Fruit fly (Drosophila melanogaster) whole organism, embryonic: Measurements from ENCODE around the gene Kr-h1.
A peak's percentile ranks its signal among the peaks of the same experiment; 100 is the strongest.

Source experiments
- Blimp-1 ChIP-seq: fragments of 200-800 bp; sonication (Bioruptor generic); optimal IDR thresholded peaks from 3 replicates; lab custom pipeline; 2018; ENCODE audit warnings: missing biosample characterization, missing genetic modification characterization, mild to moderate bottlenecking, moderate library complexity, missing genetic modification reagents
- Bteb2 ChIP-seq: fragments of 200-800 bp; sonication (Bioruptor generic); optimal IDR thresholded peaks from 2 replicates; lab custom pipeline; 2016; ENCODE audit warnings: missing biosample characterization, missing genetic modification characterization
- CG10147 ChIP-seq: fragments of 200-800 bp; sonication (Bioruptor generic); optimal IDR thresholded peaks from 2 replicates; lab custom pipeline; 2019; ENCODE audit warnings: missing biosample characterization, mild to moderate bottlenecking, missing genetic modification characterization, moderate library complexity
- CG10462 ChIP-seq: fragments of 200-800 bp; sonication (Bioruptor generic); optimal IDR thresholded peaks from 2 replicates; lab custom pipeline; 2016; ENCODE audit warnings: missing biosample characterization, missing genetic modification characterization
- CG10543 ChIP-seq: fragments of 200-800 bp; sonication (Bioruptor generic); optimal IDR thresholded peaks from 3 replicates; lab custom pipeline; 2017; ENCODE audit warnings: missing biosample characterization, mild to moderate bottlenecking, missing genetic modification characterization, moderate library complexity
- CG13296 ChIP-seq: fragments of 200-800 bp; sonication (Bioruptor generic); optimal IDR thresholded peaks from 3 replicates; lab custom pipeline; 2018; ENCODE audit warnings: missing biosample characterization, mild to moderate bottlenecking, missing genetic modification characterization
- CG15073 ChIP-seq: fragments of 200-800 bp; sonication (Bioruptor generic); optimal IDR thresholded peaks from 2 replicates; lab custom pipeline; 2016; ENCODE audit warnings: missing biosample characterization, missing genetic modification characterization
- CG15514 ChIP-seq: fragments of 200-800 bp; sonication (Bioruptor generic); optimal IDR thresholded peaks from 3 replicates; lab custom pipeline; 2017; ENCODE audit warnings: missing biosample characterization, missing genetic modification characterization, mild to moderate bottlenecking, moderate library complexity, missing genetic modification reagents
- CG17385 ChIP-seq: fragments of 200-800 bp; sonication (Bioruptor generic); optimal IDR thresholded peaks from 3 replicates; lab custom pipeline; 2018; ENCODE audit warnings: missing biosample characterization, mild to moderate bottlenecking, missing genetic modification characterization
- CG18011 ChIP-seq: fragments of 200-800 bp; sonication (Bioruptor generic); optimal IDR thresholded peaks from 2 replicates; lab custom pipeline; 2017; ENCODE audit warnings: missing biosample characterization, missing genetic modification characterization, mild to moderate bottlenecking, moderate library complexity, missing genotype
- CG1832 ChIP-seq: fragments of 200-800 bp; sonication (Bioruptor generic); optimal IDR thresholded peaks from 2 replicates; lab custom pipeline; 2017; ENCODE audit warnings: missing biosample characterization, mild to moderate bottlenecking, missing genetic modification characterization, inconsistent platforms
- CG18476 ChIP-seq: fragments of 200-800 bp; sonication (Bioruptor generic); optimal IDR thresholded peaks from 2 replicates; lab custom pipeline; 2016; ENCODE audit warnings: missing biosample characterization, mild to moderate bottlenecking, missing genetic modification characterization
- CG2116 ChIP-seq: fragments of 200-800 bp; sonication (Bioruptor generic); optimal IDR thresholded peaks from 3 replicates; lab custom pipeline; 2018; ENCODE audit warnings: missing biosample characterization, mild to moderate bottlenecking, missing genetic modification characterization
- CG2678 ChIP-seq: fragments of 200-800 bp; sonication (Bioruptor generic); optimal IDR thresholded peaks from 3 replicates; lab custom pipeline; 2019; ENCODE audit warnings: missing biosample characterization, mild to moderate bottlenecking, missing genetic modification characterization, moderate library complexity
- CG31365 ChIP-seq: fragments of 200-800 bp; sonication (Bioruptor generic); optimal IDR thresholded peaks from 2 replicates; lab custom pipeline; 2018; ENCODE audit warnings: missing biosample characterization, mild to moderate bottlenecking, missing genetic modification characterization
- CG3281 ChIP-seq: fragments of 200-800 bp; sonication (Bioruptor generic); optimal IDR thresholded peaks from 3 replicates; lab custom pipeline; 2017; ENCODE audit warnings: missing biosample characterization, mild to moderate bottlenecking, missing genetic modification characterization
- CG3726 ChIP-seq: fragments of 200-800 bp; sonication (Bioruptor generic); IDR thresholded peaks from 3 replicates; pipeline ENCODE4, ENCODE4 v1.3.6; 2022; ENCODE audit warnings: missing biosample characterization, missing genetic modification characterization
- CG4424 ChIP-seq: fragments of 200-800 bp; sonication (Bioruptor generic); optimal IDR thresholded peaks from 3 replicates; lab custom pipeline; 2016; ENCODE audit warnings: missing biosample characterization, missing genetic modification characterization
- CG4820 ChIP-seq: fragments of 200-800 bp; sonication (Bioruptor generic); optimal IDR thresholded peaks from 3 replicates; lab custom pipeline; 2016; ENCODE audit warnings: missing biosample characterization, missing genetic modification characterization
- CG7357 ChIP-seq: fragments of 200-800 bp; sonication (Bioruptor generic); IDR thresholded peaks from 3 replicates; pipeline ENCODE4 v1.3.6; 2022; ENCODE audit warnings: missing biosample characterization, missing genetic modification characterization
- CG8388 ChIP-seq: fragments of 200-800 bp; sonication (Bioruptor generic); optimal IDR thresholded peaks from 2 replicates; lab custom pipeline; 2019; ENCODE audit warnings: missing biosample characterization, mild to moderate bottlenecking, missing genetic modification characterization, moderate library complexity
- CG8765 ChIP-seq: fragments of 200-800 bp; sonication (Bioruptor generic); IDR thresholded peaks from 2 replicates; pipeline ENCODE4 v1.3.6; 2022; ENCODE audit warnings: missing biosample characterization, missing genetic modification characterization
- CG9609 ChIP-seq: fragments of 200-800 bp; sonication (Bioruptor generic); optimal IDR thresholded peaks from 3 replicates; lab custom pipeline; 2016; ENCODE audit warnings: missing biosample characterization, missing genetic modification characterization
- Camta ChIP-seq: fragments of 200-800 bp; sonication (Bioruptor generic); optimal IDR thresholded peaks from 2 replicates; lab custom pipeline; 2016; ENCODE audit warnings: missing biosample characterization, missing genetic modification characterization
- Gug ChIP-seq: fragments of 200-800 bp; sonication (Bioruptor generic); IDR thresholded peaks from 4 replicates; pipeline ENCODE4 v1.3.6; 2022; ENCODE audit warnings: missing biosample characterization, missing genetic modification characterization
- HHEX ChIP-seq: fragments of 200-800 bp; sonication (Bioruptor generic); optimal IDR thresholded peaks from 3 replicates; lab custom pipeline; 2017; ENCODE audit warnings: missing biosample characterization, mild to moderate bottlenecking, missing genetic modification characterization, missing genetic modification reagents
- Hr3 ChIP-seq: fragments of 200-800 bp; sonication (Bioruptor generic); optimal IDR thresholded peaks from 3 replicates; lab custom pipeline; 2016; ENCODE audit warnings: missing biosample characterization, missing genetic modification characterization
- Max ChIP-seq: fragments of 200-800 bp; sonication (Bioruptor generic); optimal IDR thresholded peaks from 2 replicates; lab custom pipeline; 2016; ENCODE audit warnings: missing biosample characterization, mild to moderate bottlenecking, missing genetic modification characterization
- Mrtf ChIP-seq: fragments of 200-800 bp; sonication (Bioruptor generic); IDR thresholded peaks from 3 replicates; pipeline ENCODE4 v1.3.6; 2022; ENCODE audit warnings: missing biosample characterization, missing genetic modification characterization
- Myb ChIP-seq: fragments of 200-800 bp; sonication (Bioruptor generic); optimal IDR thresholded peaks from 2 replicates; lab custom pipeline; 2016; ENCODE audit warnings: missing biosample characterization, missing genetic modification characterization
- Oaz ChIP-seq: fragments of 200-800 bp; sonication (Bioruptor generic); IDR thresholded peaks from 2 replicates; pipeline ENCODE4 v1.3.6; 2022; ENCODE audit warnings: missing biosample characterization, missing genetic modification characterization
- Pdp1 ChIP-seq, 2 experiments: fragments of 200-800 bp; sonication (Bioruptor generic); optimal IDR thresholded peaks; 3 replicates each; lab custom pipeline; 2016; ENCODE audit warnings: missing biosample characterization in 2 of 2, missing genetic modification characterization in 2 of 2, mild to moderate bottlenecking in 1 of 2, moderate library complexity in 1 of 2
- Xbp1 ChIP-seq: fragments of 200-800 bp; sonication (Bioruptor generic); optimal IDR thresholded peaks from 3 replicates; lab custom pipeline; 2016; ENCODE audit warnings: missing biosample characterization, mild to moderate bottlenecking, missing genetic modification characterization
- Xrp1 ChIP-seq: fragments of 200-800 bp; sonication (Bioruptor generic); IDR thresholded peaks from 2 replicates; pipeline ENCODE4 v1.3.6; 2022; ENCODE audit warnings: missing biosample characterization, missing genetic modification characterization
- abd-A ChIP-seq: fragments of 200-800 bp; sonication (Bioruptor generic); optimal IDR thresholded peaks from 3 replicates; lab custom pipeline; 2019; ENCODE audit warnings: missing biosample characterization, mild to moderate bottlenecking, missing genetic modification characterization, moderate library complexity
- aop ChIP-seq: fragments of 200-800 bp; sonication (Bioruptor generic); IDR thresholded peaks from 2 replicates; pipeline ENCODE4 v1.3.6; 2022; ENCODE audit warnings: missing biosample characterization, missing genetic modification characterization
- ewg ChIP-seq: fragments of 200-800 bp; sonication (Bioruptor generic); optimal IDR thresholded peaks from 3 replicates; lab custom pipeline; 2017; ENCODE audit warnings: mild to moderate bottlenecking, missing biosample characterization, missing genetic modification reagents, missing genetic modification characterization
- fu2 ChIP-seq: fragments of 200-800 bp; sonication (Bioruptor generic); optimal IDR thresholded peaks from 2 replicates; lab custom pipeline; 2016; ENCODE audit warnings: missing biosample characterization, missing genetic modification characterization
- gce ChIP-seq: fragments of 200-800 bp; sonication (Bioruptor generic); IDR thresholded peaks from 3 replicates; pipeline ENCODE4 v1.3.6; 2022; ENCODE audit warnings: missing biosample characterization, missing genetic modification characterization
- insv ChIP-seq, 2 experiments: fragments of 200-800 bp; sonication (Bioruptor generic); optimal IDR thresholded peaks; 3 replicates each; lab custom pipeline; 2016 to 2018; ENCODE audit warnings: missing biosample characterization in 2 of 2, missing genetic modification characterization in 2 of 2
- lola ChIP-seq, 3 experiments: fragments of >200 bp in 2 of 3; fragments of 200-800 bp in 1 of 3; sonication (Bioruptor generic) in 1 of 3; optimal IDR thresholded peaks; 2 replicates each; lab custom pipeline; 2017 to 2019; ENCODE audit warnings: missing biosample characterization in 3 of 3, missing genetic modification characterization in 3 of 3, mild to moderate bottlenecking in 1 of 3, moderate library complexity in 1 of 3
- luna ChIP-seq: fragments of 200-800 bp; sonication (Bioruptor generic); optimal IDR thresholded peaks from 2 replicates; lab custom pipeline; 2016; ENCODE audit warnings: missing biosample characterization, missing genetic modification characterization
- nerfin-1 ChIP-seq: fragments of 200-800 bp; sonication (Bioruptor generic); optimal IDR thresholded peaks from 3 replicates; lab custom pipeline; 2019; ENCODE audit warnings: missing biosample characterization, mild to moderate bottlenecking, missing genetic modification characterization, moderate library complexity
- nerfin-2 ChIP-seq: fragments of 200-800 bp; sonication (Bioruptor generic); IDR thresholded peaks from 2 replicates; pipeline ENCODE4 v1.3.6; 2022; ENCODE audit warnings: missing biosample characterization, missing genetic modification characterization; ENCODE audit not compliant: partially characterized antibody
- org-1 ChIP-seq: fragments of 200-800 bp; sonication (Bioruptor generic); optimal IDR thresholded peaks from 2 replicates; lab custom pipeline; 2017; ENCODE audit warnings: missing biosample characterization, missing genetic modification characterization
- tin ChIP-seq: fragments of 200-800 bp; sonication (Bioruptor generic); optimal IDR thresholded peaks from 3 replicates; lab custom pipeline; 2016; ENCODE audit warnings: missing biosample characterization, missing genetic modification characterization
- trh ChIP-seq: fragments of 200-800 bp; sonication (Bioruptor generic); optimal IDR thresholded peaks from 2 replicates; lab custom pipeline; 2016; ENCODE audit warnings: missing biosample characterization, missing genetic modification characterization
- unpg ChIP-seq: fragments of 200-800 bp; sonication (Bioruptor generic); optimal IDR thresholded peaks from 3 replicates; lab custom pipeline; 2018; ENCODE audit warnings: missing biosample characterization, mild to moderate bottlenecking, missing genetic modification characterization, moderate library complexity

Kr-h1 gene

dm6 chr2L:6045972-6046718 is 36.3 kb upstream of the Kr-h1 start, which contains the start of gene Pfas (continued):
- TF ChIP-seq insv (GFP tag; optimal IDR thresholded peaks at IDR 0.05; lab: Kevin White, UChicago) (no peak), Max (peak; percentile 33), CG10462 (GFP tag; lab: Kevin White, UChicago) (no peak), Bteb2 (GFP tag; lab: Kevin White, UChicago) (peak; percentile 28), Camta (GFP tag; lab: Kevin White, UChicago) (peak; percentile 52), CG4820 (GFP tag; lab: Kevin White, UChicago) (peak; percentile 28), CG13296 (GFP tag; lab: Kevin White, UChicago) (peak; percentile 26), CG15514 (peak; percentile 76), CG2678 (tag; lab: Kevin White, UChicago) (peak; percentile 80), CG8765 (GFP tag; lab: Robert Waterston, UW) (no peak), CG18011 (GFP tag; lab: Kevin White, UChicago) (peak; percentile 56), CG10543 (GFP tag; lab: Kevin White, UChicago) (peak; percentile 60), CG15073 (GFP tag; lab: Kevin White, UChicago) (no peak), CG17385 (GFP tag; lab: Kevin White, UChicago) (peak; percentile 26), Blimp-1 (GFP tag; lab: Kevin White, UChicago) (peak; percentile 62), fu2 (GFP tag; lab: Kevin White, UChicago) (peak; percentile 64), CG4424 (GFP tag; lab: Kevin White, UChicago) (peak; percentile 58), HHEX (GFP tag; lab: Kevin White, UChicago) (peak; percentile 27), Xbp1 (GFP tag; lab: Kevin White, UChicago) (peak; percentile 52), abd-A (tag; lab: Kevin White, UChicago) (no peak), org-1 (peak; percentile 25), CG1832 (no peak), luna (GFP tag; lab: Kevin White, UChicago) (no peak), gce (0 out of 3 replicates have a peak, but pooled peaks have one; percentile 30), Myb (peak; percentile 95), nerfin-1 (tag; lab: Kevin White, UChicago) (peak; percentile 22), Xrp1 (GFP tag; lab: Robert Waterston, UW) (0 out of 2 replicates have a peak, but pooled peaks have one; percentile 53), Gug (0 out of 4 replicates have a peak, but pooled peaks have one; percentile 17), CG2116 (GFP tag; lab: Kevin White, UChicago) (no peak), tin (GFP tag; lab: Kevin White, UChicago) (peak; percentile 5), Mrtf (GFP tag; lab: Robert Waterston, UW) (no peak), ewg (GFP tag; lab: Kevin White, UChicago) (peak; percentile 6), CG3726 (peak; percentile 41; the same call in 1 of the 3 replicates), Hr3 (GFP tag; lab: Kevin White, UChicago) (peak; percentile 13), CG10147 (GFP tag; lab: Kevin White, UChicago) (peak; percentile 30), CG3281 (GFP tag; lab: Kevin White, UChicago) (peak; percentile 73), CG7357 (GFP tag; lab: Robert Waterston, UW) (no peak), CG31365 (tag; lab: Kevin White, UChicago) (peak; percentile 55), Pdp1 (GFP tag; optimal IDR thresholded peaks at IDR 0.05; lab: Kevin White, UChicago) (peak; percentile 32 to 100), nerfin-2 (GFP tag; lab: Robert Waterston, UW) (no peak), CG18476 (GFP tag; lab: Kevin White, UChicago) (no peak), Oaz (GFP tag; lab: Robert Waterston, UW) (no peak), unpg (peak; percentile 40), CG8388 (no peak), trh (no peak), aop (no peak), CG9609 (GFP tag; lab: Kevin White, UChicago) (peak; percentile 48), lola (GFP tag; optimal IDR thresholded peaks at IDR 0.05; lab: Kevin White, UChicago) (no peak)
